ENCODE assay signal across 5 worm cellular contexts in genomic region chrIV:807027-807516, ce11.
A peak's percentile ranks its signal among the peaks of the same experiment; 100 is the strongest.
TF ChIP-seq lines count a peak whose summit lies in the region.

Y55F3BL.6 (minus strand) TSS chrIV:807077.

TF ChIP-seq in whole organism, L1 larva, 84 proteins besides CTCF, POLR2A, EP300 and RAD21 (continues in another document):
- TF ChIP-seq ces-1 (GFP tag; optimal IDR thresholded peaks at IDR 0.05; lab: Kevin White, UChicago) (no peak), hlh-4 (tag; optimal IDR thresholded peaks at IDR 0.05; lab: Kevin White, UChicago) (peak; percentile 7), lir-3 (tag; optimal IDR thresholded peaks at IDR 0.05; lab: Kevin White, UChicago; ENCODE audit: poor library complexity) (no peak), lin-35 (GFP tag; optimal IDR thresholded peaks at IDR 0.05; lab: Kevin White, UChicago) (no peak), alr-1 (tag; optimal IDR thresholded peaks at IDR 0.05; lab: Kevin White, UChicago; ENCODE audit: borderline replicate concordance) (no peak), nhr-77 (tag; optimal IDR thresholded peaks at IDR 0.05; lab: Kevin White, UChicago) (no peak), fkh-10 (GFP tag; optimal IDR thresholded peaks at IDR 0.05; lab: Kevin White, UChicago) (no peak), blmp-1 (tag; optimal IDR thresholded peaks at IDR 0.05; lab: Kevin White, UChicago) (no peak), lin-39 (tag; optimal IDR thresholded peaks at IDR 0.05; lab: Kevin White, UChicago) (no peak), fkh-8 (tag; optimal IDR thresholded peaks at IDR 0.05; lab: Kevin White, UChicago) (peak; percentile 7), efl-1 (optimal IDR thresholded peaks at IDR 0.05; lab: Kevin White, UChicago) (no peak), efl-1 (GFP tag; optimal IDR thresholded peaks at IDR 0.05 in 1 of 2; lab: Kevin White, UChicago) (peak in 1 of 2 experiments; percentile 24), irx-1 (tag; optimal IDR thresholded peaks at IDR 0.05; lab: Kevin White, UChicago) (no peak), nhr-28 (tag; optimal IDR thresholded peaks at IDR 0.05; lab: Kevin White, UChicago) (no peak), rnt-1 (tag; optimal IDR thresholded peaks at IDR 0.05; lab: Kevin White, UChicago) (no peak), nhr-85 (tag; lab: Kevin White, UChicago) (peak; percentile 2), lin-14 (GFP tag; optimal IDR thresholded peaks at IDR 0.05; lab: Kevin White, UChicago) (no peak), lin-15B (tag; optimal IDR thresholded peaks at IDR 0.05; lab: Kevin White, UChicago) (no peak), efl-3 (GFP tag; optimal IDR thresholded peaks at IDR 0.05; lab: Kevin White, UChicago) (no peak)

TF ChIP-seq in whole organism, L2 larva, 48 proteins besides CTCF, POLR2A, EP300 and RAD21:
- TF ChIP-seq unc-62 (GFP tag; optimal IDR thresholded peaks at IDR 0.05; lab: Kevin White, UChicago) (no peak), lin-11 (tag; optimal IDR thresholded peaks at IDR 0.05; lab: Kevin White, UChicago) (peak; percentile 34)

TF ChIP-seq in whole organism, L3 larva, 47 proteins besides CTCF, POLR2A, EP300 and RAD21:
- TF ChIP-seq ceh-82 (tag; optimal IDR thresholded peaks at IDR 0.05; lab: Kevin White, UChicago) (no peak), egl-5 (tag; optimal IDR thresholded peaks at IDR 0.05; lab: Kevin White, UChicago) (no peak), lin-15B (tag; optimal IDR thresholded peaks at IDR 0.05; lab: Kevin White, UChicago) (peak; percentile 14), nhr-76 (tag; optimal IDR thresholded peaks at IDR 0.05; lab: Kevin White, UChicago) (no peak)

TF ChIP-seq in whole organism, L4 larva, 104 proteins besides CTCF, POLR2A, EP300 and RAD21:
- TF ChIP-seq aly-2 (tag; optimal IDR thresholded peaks at IDR 0.05; lab: Kevin White, UChicago) (no peak), T20F7.1 (GFP tag; optimal IDR thresholded peaks at IDR 0.05; lab: Kevin White, UChicago) (peak; percentile 21), skn-1 (tag; optimal IDR thresholded peaks at IDR 0.05; lab: Kevin White, UChicago) (no peak), arid-1 (GFP tag; conservative IDR thresholded peaks at IDR 0.05; lab: Robert Waterston, UW) (no peak), vab-7 (GFP tag; IDR thresholded peaks at IDR 0.05; lab: Robert Waterston, UW) (no peak), lin-38 (GFP tag; IDR thresholded peaks at IDR 0.05; lab: Robert Waterston, UW) (peak; percentile 17; the same call in 1 of the 2 replicates), Y48G9A.11 (GFP tag; IDR thresholded peaks at IDR 0.05; lab: Robert Waterston, UW) (peak; percentile 96), lin-13 (GFP tag; optimal IDR thresholded peaks at IDR 0.05; lab: Kevin White, UChicago) (no peak), mdt-29 (GFP tag; IDR thresholded peaks at IDR 0.05; lab: Robert Waterston, UW) (no peak), unc-130 (GFP tag; optimal IDR thresholded peaks at IDR 0.05; lab: Kevin White, UChicago) (no peak), hlh-30 (tag; optimal IDR thresholded peaks at IDR 0.05; lab: Kevin White, UChicago; ENCODE audit: insufficient read depth) (no peak), nhr-41 (GFP tag; IDR thresholded peaks at IDR 0.05; lab: Robert Waterston, UW) (no peak), duxl-1 (tag; optimal IDR thresholded peaks at IDR 0.05; lab: Kevin White, UChicago; ENCODE audit: poor library complexity) (no peak)

TF ChIP-seq in whole organism, young adult, 124 proteins besides CTCF, POLR2A, EP300 and RAD21:
- no peak for TF ChIP-seq rpc-1 (optimal IDR thresholded peaks at IDR 0.05; lab: Kevin White, UChicago)
- no peak for TF ChIP-seq rpc-1 (tag; optimal IDR thresholded peaks at IDR 0.05; lab: Kevin White, UChicago)
- no peak for TF ChIP-seq ztf-22 (GFP tag; optimal IDR thresholded peaks at IDR 0.05; lab: Kevin White, UChicago)
- peak; percentile 23; the same call in 1 of the 2 replicates for TF ChIP-seq F33H1.4 (GFP tag; IDR thresholded peaks at IDR 0.05; lab: Robert Waterston, UW)
- TF ChIP-seq aptf-3 (GFP tag; IDR thresholded peaks at IDR 0.05; lab: Robert Waterston, UW) = no peak
- no peak for TF ChIP-seq snpc-1.3 (tag; optimal IDR thresholded peaks at IDR 0.05; lab: Kevin White, UChicago; ENCODE audit: insufficient read depth)
- TF ChIP-seq efl-1 (GFP tag; optimal IDR thresholded peaks at IDR 0.05; lab: Kevin White, UChicago) = peak; percentile 28
- peak; percentile 5 for TF ChIP-seq tbp1 (GFP tag; optimal IDR thresholded peaks at IDR 0.05; lab: Kevin White, UChicago)
- no peak for TF ChIP-seq cebp-1 (GFP tag; IDR thresholded peaks at IDR 0.05; lab: Robert Waterston, UW)
- TF ChIP-seq cebp-1 (tag; optimal IDR thresholded peaks at IDR 0.05; lab: Kevin White, UChicago) = peak; percentile 18
- no peak for TF ChIP-seq ceh-100 (GFP tag; IDR thresholded peaks at IDR 0.05; lab: Robert Waterston, UW)
- TF ChIP-seq B0019.2 (GFP tag; conservative IDR thresholded peaks at IDR 0.05; lab: Robert Waterston, UW) = no peak
- TF ChIP-seq lin-54 (GFP tag; optimal IDR thresholded peaks at IDR 0.05; lab: Kevin White, UChicago) = peak; percentile 89
- TF ChIP-seq mel-28 (tag; optimal IDR thresholded peaks at IDR 0.05; lab: Kevin White, UChicago; ENCODE audit: borderline replicate concordance) = no peak
- TF ChIP-seq hsf-1 (GFP tag; IDR thresholded peaks at IDR 0.05; lab: Robert Waterston, UW) = 0 out of 2 replicates have a peak, but pooled peaks have one; percentile 52
- 0 out of 2 replicates have a peak, but pooled peaks have one; percentile 50 for TF ChIP-seq madf-3 (GFP tag; IDR thresholded peaks at IDR 0.05; lab: Robert Waterston, UW)
- peak; percentile 31 for TF ChIP-seq lsl-1 (GFP tag; optimal IDR thresholded peaks at IDR 0.05; lab: Kevin White, UChicago)
- TF ChIP-seq attf-3 (GFP tag; conservative IDR thresholded peaks at IDR 0.05; lab: Robert Waterston, UW) = peak; percentile 85
- no peak for TF ChIP-seq F37B4.10 (GFP tag; IDR thresholded peaks at IDR 0.05; lab: Robert Waterston, UW)
- peak; percentile 31; the same call in 1 of the 2 replicates for TF ChIP-seq mcd-1 (GFP tag; IDR thresholded peaks at IDR 0.05; lab: Robert Waterston, UW)
- TF ChIP-seq nhr-120 (GFP tag; IDR thresholded peaks at IDR 0.05; lab: Robert Waterston, UW) = no peak
- no peak for TF ChIP-seq sdz-38 (tag; optimal IDR thresholded peaks at IDR 0.05; lab: Kevin White, UChicago)
TF ChIP-seq in whole organism, young adult: peak in this region for 10.
